Worm (Caenorhabditis elegans) whole organism, L1 larva: ENCODE data around the gene ndg-4.

Experiments used
- C16A3.4 ChIP-seq: fragments of 150-350 bp; optimal IDR thresholded peaks from 2 replicates; lab custom pipeline; 2014; ENCODE audit warnings: missing biosample characterization, missing genetic modification characterization
- ama-1 ChIP-seq: fragments of 150-350 bp; optimal IDR thresholded peaks from 2 replicates; lab custom pipeline; 2014
- ceh-82 ChIP-seq, 3 experiments: fragments of 150-350 bp in 1 of 3; sonication (generic microtip) in 2 of 3; optimal IDR thresholded peaks; 2 replicates each; lab custom pipeline; 2014 to 2017; ENCODE audit warnings: missing biosample characterization in 3 of 3, missing genetic modification characterization in 3 of 3
- ceh-88 ChIP-seq: fragments of 200-800 bp; sonication (Bioruptor generic); IDR thresholded peaks from 2 replicates; pipeline ENCODE4 v1.3.6; 2022; ENCODE audit warnings: missing genetic modification characterization, missing compliant biosample characterization
- ceh-90 ChIP-seq: sonication (generic microtip); optimal IDR thresholded peaks from 2 replicates; lab custom pipeline; 2016; ENCODE audit warnings: missing genetic modification characterization, missing compliant biosample characterization
- ces-1 ChIP-seq: fragments of 150-350 bp; optimal IDR thresholded peaks from 2 replicates; lab custom pipeline; 2014; ENCODE audit warnings: missing biosample characterization, missing genetic modification reagents, missing genetic modification characterization
- elt-2 ChIP-seq: sonication (generic microtip); optimal IDR thresholded peaks from 2 replicates; lab custom pipeline; 2016; ENCODE audit warnings: missing genetic modification characterization, mild to moderate bottlenecking, inconsistent platforms, missing compliant biosample characterization, missing genetic modification reagents
- elt-3 ChIP-seq, 6 experiments: fragments of 150-350 bp in 1 of 6; sonication (generic microtip); optimal IDR thresholded peaks; 2 replicates each; lab custom pipeline; 2017 to 2018; ENCODE audit warnings: missing biosample characterization in 6 of 6, missing genetic modification characterization in 6 of 6, inconsistent platforms in 1 of 6
- ets-5 ChIP-seq: fragments of 200-800 bp; sonication (Bioruptor generic); IDR thresholded peaks from 2 replicates; pipeline ENCODE4 v1.3.6; 2022; ENCODE audit warnings: missing genetic modification characterization, missing compliant biosample characterization
- fkh-8 ChIP-seq: sonication (generic microtip); optimal IDR thresholded peaks from 2 replicates; lab custom pipeline; 2016; ENCODE audit warnings: mild to moderate bottlenecking, missing genetic modification characterization, missing compliant biosample characterization
- grh-1 ChIP-seq: fragments of 200-800 bp; sonication (Bioruptor generic); IDR thresholded peaks from 2 replicates; pipeline ENCODE4 v1.3.6; 2022; ENCODE audit warnings: missing genetic modification reagents, missing genetic modification characterization, missing compliant biosample characterization
- hlh-17 ChIP-seq: fragments of 200-800 bp; sonication (Bioruptor generic); optimal IDR thresholded peaks from 2 replicates; lab custom pipeline; 2018; ENCODE audit warnings: missing genetic modification characterization, mild to moderate bottlenecking, missing compliant biosample characterization, moderate library complexity, borderline replicate concordance
- hlh-4 ChIP-seq: sonication (generic microtip); optimal IDR thresholded peaks from 2 replicates; lab custom pipeline; 2016; ENCODE audit warnings: mild to moderate bottlenecking, missing genetic modification characterization, missing compliant biosample characterization
- isw-1 ChIP-seq: fragments of 200-800 bp; sonication (Bioruptor generic); IDR thresholded peaks from 2 replicates; pipeline ENCODE4 v1.3.6; 2022; ENCODE audit warnings: missing genetic modification characterization, missing compliant biosample characterization
- lin-13 ChIP-seq: fragments of 150-350 bp; optimal IDR thresholded peaks from 2 replicates; lab custom pipeline; 2014; ENCODE audit warnings: missing biosample characterization, missing genetic modification reagents, missing genetic modification characterization
- lin-14 ChIP-seq: fragments of 200-800 bp; sonication (Bioruptor generic); optimal IDR thresholded peaks from 2 replicates; lab custom pipeline; 2018; ENCODE audit warnings: mild to moderate bottlenecking, missing genetic modification characterization, moderate library complexity, missing compliant biosample characterization
- lin-15B ChIP-seq: fragments of 150-350 bp; sonication (generic microtip); optimal IDR thresholded peaks from 3 replicates; lab custom pipeline; 2014; ENCODE audit warnings: missing biosample characterization, missing genetic modification characterization
- lir-3 ChIP-seq: sonication (generic microtip); optimal IDR thresholded peaks from 2 replicates; lab custom pipeline; 2016; ENCODE audit warnings: mild to moderate bottlenecking, missing genetic modification characterization, moderate library complexity, missing compliant biosample characterization; ENCODE audit not compliant: poor library complexity
- lsy-2 ChIP-seq, 2 experiments: fragments of 150-350 bp; optimal IDR thresholded peaks; 2 replicates each; lab custom pipeline; 2014; ENCODE audit warnings: missing biosample characterization in 2 of 2, missing genetic modification characterization in 2 of 2
- mab-9 ChIP-seq: fragments of 200-800 bp; sonication (Bioruptor generic); IDR thresholded peaks from 2 replicates; pipeline ENCODE4 v1.3.6; 2022; ENCODE audit warnings: missing genetic modification reagents, missing genetic modification characterization, missing compliant biosample characterization
- mdl-1 ChIP-seq, 2 experiments: fragments of 150-350 bp; optimal IDR thresholded peaks; 2 replicates each; lab custom pipeline; 2014 to 2017; ENCODE audit warnings: missing biosample characterization in 2 of 2, missing genetic modification characterization in 2 of 2, inconsistent platforms in 1 of 2
- nhr-11 ChIP-seq: fragments of 150-350 bp; optimal IDR thresholded peaks from 2 replicates; lab custom pipeline; 2014; ENCODE audit warnings: missing biosample characterization, missing genetic modification characterization
- nhr-20 ChIP-seq: sonication (generic microtip); optimal IDR thresholded peaks from 2 replicates; lab custom pipeline; 2016; ENCODE audit warnings: mild to moderate bottlenecking, missing genetic modification characterization, missing compliant biosample characterization
- nhr-237 ChIP-seq: fragments of 150-350 bp; optimal IDR thresholded peaks from 2 replicates; lab custom pipeline; 2014; ENCODE audit warnings: missing biosample characterization, missing genetic modification characterization
- nhr-28 ChIP-seq: fragments of 150-350 bp; optimal IDR thresholded peaks from 2 replicates; lab custom pipeline; 2014; ENCODE audit warnings: missing biosample characterization, missing genetic modification characterization
- nhr-71 ChIP-seq: sonication (generic microtip); optimal IDR thresholded peaks from 2 replicates; lab custom pipeline; 2016; ENCODE audit warnings: mild to moderate bottlenecking, missing genetic modification characterization, moderate library complexity, missing compliant biosample characterization
- nhr-76 ChIP-seq: sonication (generic microtip); optimal IDR thresholded peaks from 2 replicates; lab custom pipeline; 2017; ENCODE audit warnings: missing biosample characterization, missing genetic modification characterization
- nhr-77 ChIP-seq: fragments of 150-350 bp; optimal IDR thresholded peaks from 2 replicates; lab custom pipeline; 2014; ENCODE audit warnings: missing biosample characterization, missing genetic modification characterization
- nhr-84 ChIP-seq: sonication (generic microtip); optimal IDR thresholded peaks from 2 replicates; lab custom pipeline; 2017; ENCODE audit warnings: missing biosample characterization, missing genetic modification characterization
- nhr-85 ChIP-seq: sonication (generic microtip); peaks from one replicate; lab custom pipeline; 2016; ENCODE audit warnings: missing genetic modification characterization, inconsistent platforms, missing compliant biosample characterization
- nhr-90 ChIP-seq: sonication (generic microtip); optimal IDR thresholded peaks from 2 replicates; lab custom pipeline; 2016; ENCODE audit warnings: mild to moderate bottlenecking, missing genetic modification characterization, missing compliant biosample characterization; ENCODE audit not compliant: poor library complexity
- rnt-1 ChIP-seq: sonication (generic microtip); optimal IDR thresholded peaks from 2 replicates; lab custom pipeline; 2016; ENCODE audit warnings: mild to moderate bottlenecking, missing genetic modification characterization, moderate library complexity, missing compliant biosample characterization
- skn-1 ChIP-seq: fragments of 150-350 bp; optimal IDR thresholded peaks from 2 replicates; lab custom pipeline; 2014; ENCODE audit warnings: missing biosample characterization, missing genetic modification characterization
- snpc-4 ChIP-seq: fragments of 150-350 bp; optimal IDR thresholded peaks from 2 replicates; lab custom pipeline; 2014; ENCODE audit warnings: missing biosample characterization, missing genetic modification characterization
- snu-23 ChIP-seq: sonication (generic microtip); optimal IDR thresholded peaks from 2 replicates; lab custom pipeline; 2016; ENCODE audit warnings: missing genetic modification characterization, missing compliant biosample characterization
- sox-4 ChIP-seq: sonication (generic microtip); optimal IDR thresholded peaks from 2 replicates; lab custom pipeline; 2016; ENCODE audit warnings: missing genetic modification characterization, missing compliant biosample characterization
- sptf-1 ChIP-seq: fragments of 150-350 bp; optimal IDR thresholded peaks from 2 replicates; lab custom pipeline; 2014; ENCODE audit warnings: missing biosample characterization, missing genetic modification characterization
- sup-37 ChIP-seq: fragments of 200-800 bp; sonication (Bioruptor generic); optimal IDR thresholded peaks from 2 replicates; lab custom pipeline; 2018; ENCODE audit warnings: mild to moderate bottlenecking, missing genetic modification characterization, missing compliant biosample characterization
- tlp-1 ChIP-seq: fragments of 150-350 bp; optimal IDR thresholded peaks from 2 replicates; lab custom pipeline; 2014; ENCODE audit warnings: missing biosample characterization, missing genetic modification characterization
- unc-130 ChIP-seq: fragments of 150-350 bp; optimal IDR thresholded peaks from 2 replicates; lab custom pipeline; 2017; ENCODE audit warnings: missing biosample characterization, missing genetic modification characterization, inconsistent platforms
- unc-62 ChIP-seq: fragments of 150-350 bp; optimal IDR thresholded peaks from 2 replicates; lab custom pipeline; 2014; ENCODE audit warnings: missing biosample characterization, missing genetic modification reagents, missing genetic modification characterization
- unc-86 ChIP-seq: sonication (generic microtip); optimal IDR thresholded peaks from 2 replicates; lab custom pipeline; 2016; ENCODE audit warnings: missing genetic modification characterization, missing compliant biosample characterization
- unc-98 ChIP-seq: fragments of 200-800 bp; sonication (Bioruptor generic); IDR thresholded peaks from 2 replicates; pipeline ENCODE4 v1.3.6; 2022; ENCODE audit warnings: missing genetic modification characterization, missing compliant biosample characterization
- vab-15 ChIP-seq: sonication (generic microtip); optimal IDR thresholded peaks from 2 replicates; lab custom pipeline; 2017; ENCODE audit warnings: missing genotype, mild to moderate bottlenecking, missing genetic modification characterization, missing compliant biosample characterization
- zip-4 ChIP-seq: fragments of 200-800 bp; sonication (Bioruptor generic); optimal IDR thresholded peaks from 2 replicates; lab custom pipeline; 2018; ENCODE audit warnings: mild to moderate bottlenecking, missing genetic modification characterization, moderate library complexity, missing compliant biosample characterization
- ztf-11 ChIP-seq, 2 experiments: sonication (generic microtip); optimal IDR thresholded peaks; 2 replicates each; lab custom pipeline; 2016 to 2017; ENCODE audit warnings: missing genetic modification characterization in 2 of 2, missing biosample characterization in 1 of 2, missing compliant biosample characterization in 1 of 2

Gene ndg-4

DNA sequence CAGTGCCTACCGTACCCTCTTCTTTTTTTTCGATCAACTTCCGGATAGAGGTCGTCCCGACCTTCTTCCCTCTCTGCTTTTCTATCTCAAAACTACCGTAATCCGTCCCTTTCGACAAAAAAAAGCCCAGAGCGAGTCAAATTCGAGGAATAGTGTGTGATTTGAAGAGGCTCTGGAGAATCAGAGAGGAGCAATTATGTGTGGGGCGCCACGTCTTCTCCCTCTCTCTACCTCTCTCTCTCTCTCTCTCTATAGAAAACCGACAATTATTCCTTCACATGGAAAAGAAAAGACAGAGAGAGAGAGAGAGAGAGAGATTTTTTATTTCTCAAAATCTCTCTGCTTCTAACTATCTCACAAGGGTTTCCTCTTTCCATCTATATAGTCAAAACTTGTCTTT, 10.6 kb downstream of the ndg-4 start (continued):
- TF ChIP-seq nhr-85 (tag; lab: Kevin White, UChicago) (peak; percentile 96), lsy-2 (tag; optimal IDR thresholded peaks at IDR 0.05; lab: Kevin White, UChicago) (peak; percentile 63 to 85), zip-4 (GFP tag; lab: Kevin White, UChicago) (no peak), elt-3 (tag; optimal IDR thresholded peaks at IDR 0.05; lab: Kevin White, UChicago) (no peak), hlh-4 (tag; lab: Kevin White, UChicago) (no peak), sup-37 (GFP tag; lab: Kevin White, UChicago) (no peak), C16A3.4 (no peak), unc-62 (GFP tag; lab: Kevin White, UChicago) (no peak), fkh-8 (peak; percentile 44), ceh-88 (GFP tag; lab: Robert Waterston, UW) (no peak), sox-4 (tag; lab: Kevin White, UChicago) (no peak), unc-130 (tag; lab: Kevin White, UChicago) (no peak), ceh-82 (tag; optimal IDR thresholded peaks at IDR 0.05; lab: Kevin White, UChicago) (no peak), ces-1 (GFP tag; lab: Kevin White, UChicago) (no peak), nhr-77 (tag; lab: Kevin White, UChicago) (no peak), hlh-17 (GFP tag; lab: Kevin White, UChicago) (no peak), unc-98 (no peak), mdl-1 (tag; optimal IDR thresholded peaks at IDR 0.05; lab: Kevin White, UChicago) (no peak), vab-15 (tag; lab: Kevin White, UChicago) (no peak), rnt-1 (tag; lab: Kevin White, UChicago) (no peak), snu-23 (GFP tag; lab: Kevin White, UChicago) (peak; percentile 28), nhr-20 (tag; lab: Kevin White, UChicago) (peak; percentile 6), ceh-90 (tag; lab: Kevin White, UChicago) (no peak), unc-86 (tag; lab: Kevin White, UChicago) (peak; percentile 23), nhr-76 (tag; lab: Kevin White, UChicago) (no peak), nhr-90 (tag; lab: Kevin White, UChicago) (no peak), nhr-237 (tag; lab: Kevin White, UChicago) (no peak), snpc-4 (tag; lab: Kevin White, UChicago) (no peak), grh-1 (GFP tag; lab: Robert Waterston, UW) (peak; percentile 81), sptf-1 (tag; lab: Kevin White, UChicago) (no peak), ztf-11 (tag; optimal IDR thresholded peaks at IDR 0.05; lab: Kevin White, UChicago) (no peak), lin-13 (GFP tag; lab: Kevin White, UChicago) (no peak), skn-1 (tag; lab: Kevin White, UChicago) (no peak), lin-14 (GFP tag; lab: Kevin White, UChicago) (peak; percentile 72), nhr-28 (no peak), lin-15B (tag; lab: Kevin White, UChicago) (no peak)

DNA sequence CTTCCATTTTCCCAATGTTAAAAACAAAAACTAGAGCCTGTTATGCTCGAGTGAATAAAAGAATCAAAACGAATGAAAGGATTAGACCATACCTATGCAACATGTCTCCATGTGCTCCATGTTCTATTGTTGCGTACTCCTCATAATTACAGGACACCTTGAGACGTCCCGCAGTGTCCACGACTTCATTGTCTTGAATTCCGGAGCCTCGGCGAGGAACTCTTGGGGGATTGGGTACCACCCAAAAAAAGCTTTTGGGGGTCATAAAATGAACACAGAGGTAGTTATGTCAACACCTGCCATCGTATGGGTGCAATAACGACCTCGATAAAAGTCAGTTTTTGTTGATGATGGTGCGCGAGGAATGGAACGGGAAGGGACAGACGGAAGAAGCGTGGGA, 12.3 kb downstream of the ndg-4 start:
- TF ChIP-seq fkh-8 (no peak), nhr-11 (tag; lab: Kevin White, UChicago) (no peak), unc-98 (no peak), sup-37 (GFP tag; lab: Kevin White, UChicago) (no peak), ama-1 (lab: Kevin White, UChicago) (no peak), snpc-4 (tag; lab: Kevin White, UChicago) (no peak), sptf-1 (tag; lab: Kevin White, UChicago) (no peak), snu-23 (GFP tag; lab: Kevin White, UChicago) (no peak), lir-3 (no peak), nhr-84 (tag; lab: Kevin White, UChicago) (no peak), unc-130 (tag; lab: Kevin White, UChicago) (no peak), elt-2 (tag; lab: Kevin White, UChicago) (no peak), mab-9 (GFP tag; lab: Robert Waterston, UW) (no peak), nhr-71 (no peak), isw-1 (GFP tag; lab: Robert Waterston, UW) (no peak), ceh-82 (tag; optimal IDR thresholded peaks at IDR 0.05; lab: Kevin White, UChicago) (no peak), ets-5 (GFP tag; lab: Robert Waterston, UW) (no peak), tlp-1 (tag; lab: Kevin White, UChicago) (no peak), ztf-11 (tag; optimal IDR thresholded peaks at IDR 0.05; lab: Kevin White, UChicago) (no peak), unc-86 (tag; lab: Kevin White, UChicago) (no peak)
